Worm (Caenorhabditis elegans) whole organism, early embryonic: ENCODE results near the gene Y48E1C.4.

Experiments
- F13C5.2 ChIP-seq: sonication (generic microtip); optimal IDR thresholded peaks from 2 replicates; lab custom pipeline; 2017; ENCODE audit warnings: mild to moderate bottlenecking, missing genetic modification characterization, inconsistent platforms, missing compliant biosample characterization
- ama-1 ChIP-seq: fragments of 150-350 bp; optimal IDR thresholded peaks from 2 replicates; lab custom pipeline; 2014
- ceh-36 ChIP-seq: sonication (generic microtip); optimal IDR thresholded peaks from 2 replicates; lab custom pipeline; 2016; ENCODE audit warnings: missing genetic modification characterization, inconsistent platforms, missing compliant biosample characterization
- hmbx-1 ChIP-seq: sonication (generic microtip); optimal IDR thresholded peaks from 2 replicates; lab custom pipeline; 2016; ENCODE audit warnings: mild to moderate bottlenecking, missing genetic modification characterization, missing compliant biosample characterization

DNA sequence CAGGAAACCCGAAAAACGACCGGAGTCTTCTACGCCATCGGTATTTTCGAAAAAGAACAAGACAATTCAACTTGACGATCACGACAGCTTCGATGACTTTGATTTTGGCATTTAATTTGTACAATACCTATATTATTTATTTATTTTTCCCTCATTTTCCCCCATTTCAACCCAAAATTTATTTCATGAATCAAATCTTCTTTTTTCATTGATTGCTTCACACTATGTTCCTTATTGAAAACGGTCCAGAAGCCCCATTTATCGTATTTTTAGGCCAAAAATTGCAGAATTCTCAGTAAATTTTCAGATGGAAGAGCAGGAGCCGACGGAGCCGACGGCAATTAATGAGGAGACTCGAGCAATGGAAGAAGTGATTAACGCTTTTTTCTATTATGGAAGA is 12.4 kb downstream of the Y48E1C.4 start, which contains the start of gene Y48E1C.2:
- TF ChIP-seq hmbx-1 (tag; lab: Kevin White, UChicago) (no peak), ceh-36 (tag; lab: Kevin White, UChicago) (no peak), F13C5.2 (no peak), ama-1 (lab: Kevin White, UChicago) (no peak)
